Worm (Caenorhabditis elegans) whole organism, late embryonic: ENCODE measurements around the gene hmg-11.

ENCODE experiments used
- C08G9.2 ChIP-seq: sonication (generic microtip); optimal IDR thresholded peaks from 2 replicates; lab custom pipeline; 2016; ENCODE audit warnings: mild to moderate bottlenecking, missing genetic modification characterization, moderate library complexity, missing compliant biosample characterization
- C38D4.7 ChIP-seq: fragments of 200-800 bp; sonication (Bioruptor generic); optimal IDR thresholded peaks from 2 replicates; lab custom pipeline; 2018; ENCODE audit warnings: mild to moderate bottlenecking, missing genetic modification characterization, moderate library complexity, missing compliant biosample characterization
- K09A11.1 ChIP-seq: sonication (generic microtip); optimal IDR thresholded peaks from 2 replicates; lab custom pipeline; 2017; ENCODE audit warnings: antibody characterized with exemption, mild to moderate bottlenecking, missing genetic modification characterization, missing compliant biosample characterization; ENCODE audit not compliant: insufficient read depth
- T23F11.4 ChIP-seq: fragments of 200-800 bp; sonication (Bioruptor generic); optimal IDR thresholded peaks from 2 replicates; lab custom pipeline; 2018; ENCODE audit warnings: mild to moderate bottlenecking, missing genetic modification characterization, missing compliant biosample characterization
- ahr-1 ChIP-seq: sonication (generic microtip); optimal IDR thresholded peaks from 2 replicates; lab custom pipeline; 2016; ENCODE audit warnings: missing genetic modification characterization, missing compliant biosample characterization
- ceh-14 ChIP-seq: sonication (generic microtip); optimal IDR thresholded peaks from 2 replicates; lab custom pipeline; 2016; ENCODE audit warnings: missing genotype, missing genetic modification characterization, missing compliant biosample characterization
- ceh-19 ChIP-seq: fragments of 200-800 bp; sonication (Bioruptor generic); optimal IDR thresholded peaks from 2 replicates; lab custom pipeline; 2018; ENCODE audit warnings: mild to moderate bottlenecking, missing genetic modification characterization, missing compliant biosample characterization
- ceh-2 ChIP-seq: sonication (generic microtip); optimal IDR thresholded peaks from 2 replicates; lab custom pipeline; 2016; ENCODE audit warnings: missing genotype, missing genetic modification characterization, missing compliant biosample characterization
- ceh-22 ChIP-seq: sonication (generic microtip); optimal IDR thresholded peaks from 2 replicates; lab custom pipeline; 2017; ENCODE audit warnings: missing biosample characterization, missing genetic modification characterization
- ceh-48 ChIP-seq: sonication (generic microtip); optimal IDR thresholded peaks from 2 replicates; lab custom pipeline; 2016; ENCODE audit warnings: missing genetic modification characterization, inconsistent platforms, missing compliant biosample characterization
- ceh-9 ChIP-seq: sonication (generic microtip); optimal IDR thresholded peaks from 2 replicates; lab custom pipeline; 2016; ENCODE audit warnings: mild to moderate bottlenecking, missing genetic modification characterization, inconsistent platforms, missing compliant biosample characterization
- che-1 ChIP-seq: sonication (generic microtip); optimal IDR thresholded peaks from 2 replicates; lab custom pipeline; 2016; ENCODE audit warnings: mild to moderate bottlenecking, missing genetic modification characterization, missing compliant biosample characterization
- dmd-4 ChIP-seq: sonication (generic microtip); optimal IDR thresholded peaks from 2 replicates; lab custom pipeline; 2016; ENCODE audit warnings: borderline replicate concordance, missing genetic modification characterization, missing compliant biosample characterization
- fkh-10 ChIP-seq: fragments of 150-350 bp; optimal IDR thresholded peaks from 2 replicates; lab custom pipeline; 2014; ENCODE audit warnings: missing biosample characterization, missing genetic modification reagents, missing genetic modification characterization
- gmeb-2 ChIP-seq: sonication (generic microtip); optimal IDR thresholded peaks from 2 replicates; lab custom pipeline; 2016; ENCODE audit warnings: missing genetic modification characterization, inconsistent platforms, missing compliant biosample characterization
- hlh-13 ChIP-seq: fragments of 200-800 bp; sonication (Bioruptor generic); optimal IDR thresholded peaks from 2 replicates; lab custom pipeline; 2018; ENCODE audit warnings: mild to moderate bottlenecking, missing genetic modification characterization, missing compliant biosample characterization
- hlh-15 ChIP-seq: sonication (generic microtip); optimal IDR thresholded peaks from 2 replicates; lab custom pipeline; 2016; ENCODE audit warnings: missing genetic modification characterization, missing compliant biosample characterization
- hlh-8 ChIP-seq: sonication (generic microtip); optimal IDR thresholded peaks from 2 replicates; lab custom pipeline; 2016; ENCODE audit warnings: missing genotype, missing genetic modification characterization, missing compliant biosample characterization
- lim-6 ChIP-seq: sonication (generic microtip); optimal IDR thresholded peaks from 2 replicates; lab custom pipeline; 2016; ENCODE audit warnings: missing genetic modification characterization, missing compliant biosample characterization
- nhr-11 ChIP-seq: fragments of 150-350 bp; optimal IDR thresholded peaks from 2 replicates; lab custom pipeline; 2014; ENCODE audit warnings: missing biosample characterization, missing genetic modification characterization
- nhr-232 ChIP-seq: sonication (generic microtip); optimal IDR thresholded peaks from 2 replicates; lab custom pipeline; 2016; ENCODE audit warnings: missing genetic modification characterization, missing compliant biosample characterization
- npax-4 ChIP-seq: sonication (generic microtip); optimal IDR thresholded peaks from 2 replicates; lab custom pipeline; 2016; ENCODE audit warnings: missing genetic modification characterization, missing compliant biosample characterization
- odd-2 ChIP-seq: sonication (generic microtip); optimal IDR thresholded peaks from 2 replicates; lab custom pipeline; 2017; ENCODE audit warnings: antibody characterized with exemption, mild to moderate bottlenecking, missing genetic modification characterization, missing compliant biosample characterization
- pag-3 ChIP-seq: sonication (generic microtip); optimal IDR thresholded peaks from 2 replicates; lab custom pipeline; 2016; ENCODE audit warnings: missing compliant biosample characterization, missing genetic modification characterization, borderline replicate concordance
- pat-9 ChIP-seq: fragments of 200-800 bp; sonication (Bioruptor generic); optimal IDR thresholded peaks from 2 replicates; lab custom pipeline; 2018; ENCODE audit warnings: mild to moderate bottlenecking, missing genetic modification characterization, moderate library complexity, missing compliant biosample characterization
- pax-1 ChIP-seq: fragments of 150-350 bp; optimal IDR thresholded peaks from 2 replicates; lab custom pipeline; 2014; ENCODE audit warnings: missing biosample characterization, missing genetic modification characterization
- pha-2 ChIP-seq: sonication (generic microtip); optimal IDR thresholded peaks from 2 replicates; lab custom pipeline; 2017; ENCODE audit warnings: mild to moderate bottlenecking, missing genetic modification characterization, missing compliant biosample characterization
- pqm-1 ChIP-seq: sonication (generic microtip); optimal IDR thresholded peaks from 2 replicates; lab custom pipeline; 2016; ENCODE audit warnings: missing genetic modification characterization, missing compliant biosample characterization
- ref-2 ChIP-seq: sonication (generic microtip); optimal IDR thresholded peaks from 2 replicates; lab custom pipeline; 2016; ENCODE audit warnings: missing genetic modification characterization, missing compliant biosample characterization
- rnt-1 ChIP-seq: sonication (generic microtip); optimal IDR thresholded peaks from 2 replicates; lab custom pipeline; 2016; ENCODE audit warnings: missing genetic modification characterization, missing compliant biosample characterization
- sdc-2 ChIP-seq: sonication (generic microtip); optimal IDR thresholded peaks from 2 replicates; lab custom pipeline; 2016; ENCODE audit warnings: missing genotype, missing genetic modification characterization, missing compliant biosample characterization
- sox-2 ChIP-seq: fragments of 200-800 bp; sonication (Bioruptor generic); IDR thresholded peaks from 2 replicates; pipeline ENCODE4 v1.3.6; 2022; ENCODE audit warnings: missing genetic modification reagents, missing genetic modification characterization, missing compliant biosample characterization
- sox-4 ChIP-seq: sonication (generic microtip); optimal IDR thresholded peaks from 2 replicates; lab custom pipeline; 2017; ENCODE audit warnings: mild to moderate bottlenecking, missing genetic modification characterization, inconsistent platforms, missing compliant biosample characterization
- syd-9 ChIP-seq: sonication (generic microtip); optimal IDR thresholded peaks from 2 replicates; lab custom pipeline; 2016; ENCODE audit warnings: mild to moderate bottlenecking, missing genetic modification characterization, moderate library complexity, missing compliant biosample characterization
- tbx-2 ChIP-seq: sonication (generic microtip); optimal IDR thresholded peaks from 2 replicates; lab custom pipeline; 2016; ENCODE audit warnings: missing genetic modification characterization, missing compliant biosample characterization
- tbx-7 ChIP-seq: sonication (generic microtip); optimal IDR thresholded peaks from 2 replicates; lab custom pipeline; 2016; ENCODE audit warnings: missing genotype, missing genetic modification characterization, missing compliant biosample characterization
- unc-3 ChIP-seq, 2 experiments: fragments of 200-800 bp in 1 of 2; sonication (Bioruptor generic) in 1 of 2; sonication (generic microtip) in 1 of 2; conservative IDR thresholded peaks in 1 of 2; optimal IDR thresholded peaks in 1 of 2; 2 replicates each; pipeline versions ENCODE4 v1.3.6 to Lab custom; 2016 to 2022; ENCODE audit warnings: missing compliant biosample characterization in 2 of 2, missing genetic modification characterization in 2 of 2, missing genetic modification reagents in 1 of 2
- unc-86 ChIP-seq: sonication (generic microtip); optimal IDR thresholded peaks from 2 replicates; lab custom pipeline; 2016; ENCODE audit warnings: missing genetic modification characterization, missing compliant biosample characterization
- zip-5 ChIP-seq: sonication (generic microtip); optimal IDR thresholded peaks from 2 replicates; lab custom pipeline; 2016; ENCODE audit warnings: missing genetic modification characterization, missing compliant biosample characterization

hmg-11 gene

ce11 chrII:4648785-4649184 is 24.1 kb upstream of the hmg-11 start, which contains the start of gene lgc-27:
Gene lgc-27 (plus strand): TSS chrII:4649085.
- TF ChIP-seq gmeb-2 (tag; lab: Kevin White, UChicago) (no peak), tbx-2 (tag; lab: Kevin White, UChicago) (peak; percentile 44), pat-9 (tag; lab: Kevin White, UChicago) (no peak), hlh-15 (tag; lab: Kevin White, UChicago) (no peak), ceh-48 (tag; lab: Kevin White, UChicago) (no peak), sdc-2 (tag; lab: Kevin White, UChicago) (no peak)
- TF ChIP-seq, all 69 proteins: peak for 1

- TF ChIP-seq pax-1 (tag; lab: Kevin White, UChicago) = peak; percentile 8
- TF ChIP-seq che-1 (tag; lab: Kevin White, UChicago) = no peak
Observed at ce11 chrII:4650072-4650471, 22.8 kb upstream of the hmg-11 start.

ce11 chrII:4655834-4656233 is 17.1 kb upstream of the hmg-11 start, which contains the start of gene fut-6:
Gene fut-6 (minus strand): TSS chrII:4655934.
- TF ChIP-seq C08G9.2 (tag; lab: Kevin White, UChicago) (no peak), ceh-14 (tag; lab: Kevin White, UChicago) (no peak), ceh-2 (tag; lab: Kevin White, UChicago) (no peak), npax-4 (no peak), rnt-1 (no peak), C38D4.7 (GFP tag; lab: Kevin White, UChicago) (no peak), pqm-1 (tag; lab: Kevin White, UChicago) (no peak), pag-3 (tag; lab: Kevin White, UChicago) (no peak), nhr-11 (no peak), dmd-4 (tag; lab: Kevin White, UChicago) (no peak), che-1 (tag; lab: Kevin White, UChicago) (no peak), tbx-7 (no peak), hlh-8 (tag; lab: Kevin White, UChicago) (no peak), pha-2 (no peak), ref-2 (no peak), sox-2 (GFP tag; lab: Robert Waterston, UW) (no peak), zip-5 (tag; lab: Kevin White, UChicago) (no peak)

ce11 chrII:4657370-4657769 is 15.5 kb upstream of the hmg-11 start:
- TF ChIP-seq zip-5 (tag; lab: Kevin White, UChicago) = no peak
- TF ChIP-seq ahr-1 (tag; lab: Kevin White, UChicago) = no peak
- no peak for TF ChIP-seq T23F11.4 (GFP tag; lab: Kevin White, UChicago)
- no peak for TF ChIP-seq pha-2
- no peak for TF ChIP-seq npax-4
- TF ChIP-seq nhr-232 = no peak
- no peak for TF ChIP-seq odd-2
- no peak for TF ChIP-seq hlh-13 (GFP tag; lab: Kevin White, UChicago)
- TF ChIP-seq ceh-19 (GFP tag; lab: Kevin White, UChicago) = no peak
- TF ChIP-seq tbx-7 = no peak
- no peak for TF ChIP-seq unc-86 (tag; lab: Kevin White, UChicago)
- TF ChIP-seq, all 69 proteins: peak for 0

- no peak for TF ChIP-seq ceh-9 (tag; lab: Kevin White, UChicago)
Observed at ce11 chrII:4658245-4658644, 14.6 kb upstream of the hmg-11 start.

ce11 chrII:4661278-4661677 is 11.6 kb upstream of the hmg-11 start, which contains the start of gene T05A7.13:
Gene T05A7.13 (minus strand): TSS chrII:4661378.
- TF ChIP-seq ceh-14 (tag; lab: Kevin White, UChicago) = no peak
- no peak for TF ChIP-seq gmeb-2 (tag; lab: Kevin White, UChicago)
- no peak for TF ChIP-seq K09A11.1 (tag; lab: Kevin White, UChicago)
- TF ChIP-seq unc-3 (GFP tag; conservative IDR thresholded peaks at IDR 0.05; lab: Robert Waterston, UW) = no peak
- TF ChIP-seq unc-3 (tag; optimal IDR thresholded peaks at IDR 0.05; lab: Kevin White, UChicago) = no peak
- no peak for TF ChIP-seq ceh-22 (tag; lab: Kevin White, UChicago)
- no peak for TF ChIP-seq sox-4 (tag; lab: Kevin White, UChicago)
- TF ChIP-seq ref-2 = no peak
- TF ChIP-seq zip-5 (tag; lab: Kevin White, UChicago) = no peak
- TF ChIP-seq syd-9 (tag; lab: Kevin White, UChicago) = no peak
- TF ChIP-seq lim-6 (tag; lab: Kevin White, UChicago) = no peak
- no peak for TF ChIP-seq npax-4
- TF ChIP-seq C08G9.2 (tag; lab: Kevin White, UChicago) = no peak
- no peak for TF ChIP-seq fkh-10 (GFP tag; lab: Kevin White, UChicago)
